Fruit fly (Drosophila melanogaster): Measurements from ENCODE around the gene CG15343.

CG15343 gene

dm6 chrX:8229918-8230699, 43.5 kb downstream of the CG15343 start:
- TF ChIP-seq pan (optimal IDR thresholded peaks at IDR 0.05) (no peak), EcR (GFP tag; optimal IDR thresholded peaks at IDR 0.05) (no peak), Dll (optimal IDR thresholded peaks at IDR 0.05) (no peak), CG8478 (optimal IDR thresholded peaks at IDR 0.05) (no peak), psq (optimal IDR thresholded peaks at IDR 0.05) (no peak), usp (GFP tag; optimal IDR thresholded peaks at IDR 0.05) (no peak)

DNA sequence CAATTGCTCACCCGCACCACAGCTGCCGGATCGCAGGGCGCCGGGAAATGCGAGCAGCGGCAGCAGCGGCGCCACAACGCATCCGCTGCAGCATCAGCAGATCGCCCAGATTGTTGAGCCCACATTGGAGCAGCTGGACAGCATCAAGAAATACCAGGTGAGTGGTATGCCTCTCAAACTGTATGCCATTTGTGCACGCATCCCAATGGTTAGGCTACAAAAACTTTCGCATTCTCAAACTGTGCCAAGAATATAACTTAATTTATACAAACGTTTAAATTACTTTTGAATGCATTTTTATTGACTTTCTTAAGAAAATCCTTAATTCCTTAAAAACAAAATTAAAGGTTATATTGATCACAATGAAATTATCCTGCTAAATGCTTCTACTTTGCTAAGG, 45.7 kb downstream of the CG15343 start:
- TF ChIP-seq psq (optimal IDR thresholded peaks at IDR 0.05) (no peak), CG8478 (optimal IDR thresholded peaks at IDR 0.05) (no peak), usp (GFP tag; optimal IDR thresholded peaks at IDR 0.05) (no peak), pan (optimal IDR thresholded peaks at IDR 0.05) (no peak), Dll (optimal IDR thresholded peaks at IDR 0.05) (no peak), EcR (GFP tag; optimal IDR thresholded peaks at IDR 0.05) (no peak)
